Worm (Caenorhabditis elegans) whole organism, L2 larva: ENCODE results near the gene T19H12.6.

Experiments used
- C34F6.9 ChIP-seq: fragments of 150-350 bp; optimal IDR thresholded peaks from 2 replicates; lab custom pipeline; 2014; ENCODE audit warnings: missing biosample characterization, missing genetic modification characterization
- F13H6.1 ChIP-seq: sonication (generic microtip); optimal IDR thresholded peaks from 2 replicates; lab custom pipeline; 2016; ENCODE audit warnings: missing genetic modification characterization, missing compliant biosample characterization
- R02D3.7 ChIP-seq: fragments of 150-350 bp; optimal IDR thresholded peaks from 2 replicates; lab custom pipeline; 2014; ENCODE audit warnings: missing biosample characterization, missing genetic modification characterization
- Y55F3AM.14 ChIP-seq: fragments of 200-800 bp; sonication (Bioruptor generic); optimal IDR thresholded peaks from 2 replicates; lab custom pipeline; 2018; ENCODE audit warnings: mild to moderate bottlenecking, missing genetic modification characterization, missing compliant biosample characterization
- ZK546.5 ChIP-seq: sonication (generic microtip); optimal IDR thresholded peaks from 2 replicates; lab custom pipeline; 2017; ENCODE audit warnings: missing biosample characterization, missing genetic modification characterization
- alr-1 ChIP-seq: fragments of 150-350 bp; optimal IDR thresholded peaks from 2 replicates; lab custom pipeline; 2014; ENCODE audit warnings: missing biosample characterization, missing genetic modification characterization
- aly-2 ChIP-seq: fragments of 150-350 bp; optimal IDR thresholded peaks from 2 replicates; lab custom pipeline; 2014; ENCODE audit warnings: missing biosample characterization, missing genetic modification characterization
- ama-1 ChIP-seq: fragments of 150-350 bp; optimal IDR thresholded peaks from 2 replicates; lab custom pipeline; 2018; ENCODE audit warnings: inconsistent platforms
- blmp-1 ChIP-seq: sonication (generic microtip); optimal IDR thresholded peaks from 2 replicates; lab custom pipeline; 2017; ENCODE audit warnings: missing genetic modification characterization, mild to moderate bottlenecking, missing compliant biosample characterization, antibody characterized with exemption, moderate library complexity; ENCODE audit not compliant: insufficient read depth
- ceh-16 ChIP-seq: fragments of 150-350 bp; optimal IDR thresholded peaks from 2 replicates; lab custom pipeline; 2014; ENCODE audit warnings: missing biosample characterization, missing genetic modification characterization
- ceh-82 ChIP-seq: fragments of 150-350 bp; optimal IDR thresholded peaks from 2 replicates; lab custom pipeline; 2014; ENCODE audit warnings: missing biosample characterization, missing genetic modification characterization
- crh-2 ChIP-seq: sonication (generic microtip); optimal IDR thresholded peaks from 2 replicates; lab custom pipeline; 2017; ENCODE audit warnings: missing biosample characterization, missing genetic modification characterization
- dmd-4 ChIP-seq: sonication (generic microtip); optimal IDR thresholded peaks from 2 replicates; lab custom pipeline; 2017; ENCODE audit warnings: missing biosample characterization, missing genetic modification characterization
- egl-27 ChIP-seq: sonication (generic microtip); optimal IDR thresholded peaks from 3 replicates; lab custom pipeline; 2017; ENCODE audit warnings: missing biosample characterization, missing genetic modification reagents, missing genetic modification characterization
- elt-1 ChIP-seq: fragments of 150-350 bp; optimal IDR thresholded peaks from 2 replicates; lab custom pipeline; 2014; ENCODE audit warnings: missing biosample characterization, missing genetic modification characterization
- elt-3 ChIP-seq: sonication (generic microtip); optimal IDR thresholded peaks from 2 replicates; lab custom pipeline; 2017; ENCODE audit warnings: missing biosample characterization, missing genetic modification characterization
- fos-1 ChIP-seq: fragments of 150-350 bp; optimal IDR thresholded peaks from 2 replicates; lab custom pipeline; 2014; ENCODE audit warnings: missing biosample characterization, missing genetic modification characterization
- gmeb-1 ChIP-seq: fragments of 150-350 bp; optimal IDR thresholded peaks from 2 replicates; lab custom pipeline; 2014; ENCODE audit warnings: missing biosample characterization, missing genetic modification characterization
- lin-11 ChIP-seq: fragments of 150-350 bp; sonication (generic microtip); optimal IDR thresholded peaks from 2 replicates; lab custom pipeline; 2014; ENCODE audit warnings: missing biosample characterization, missing genetic modification characterization, inconsistent platforms, mixed read lengths
- lin-13 ChIP-seq: fragments of 150-350 bp; optimal IDR thresholded peaks from 2 replicates; lab custom pipeline; 2014; ENCODE audit warnings: missing biosample characterization, missing genetic modification reagents, missing genetic modification characterization
- lin-39 ChIP-seq: fragments of 150-350 bp; optimal IDR thresholded peaks from 2 replicates; lab custom pipeline; 2014; ENCODE audit warnings: missing biosample characterization, missing genetic modification reagents, missing genetic modification characterization
- lsy-2 ChIP-seq, 2 experiments: fragments of 150-350 bp in 1 of 2; sonication (generic microtip) in 1 of 2; optimal IDR thresholded peaks; 2 replicates each; lab custom pipeline; 2014 to 2017; ENCODE audit warnings: missing biosample characterization in 2 of 2, missing genetic modification characterization in 2 of 2
- mab-5 ChIP-seq: fragments of 150-350 bp; optimal IDR thresholded peaks from 2 replicates; lab custom pipeline; 2014; ENCODE audit warnings: missing biosample characterization, missing genetic modification characterization
- mbf-1 ChIP-seq: sonication (generic microtip); optimal IDR thresholded peaks from 2 replicates; lab custom pipeline; 2017; ENCODE audit warnings: missing biosample characterization, missing genetic modification characterization
- mdl-1 ChIP-seq, 2 experiments: fragments of 150-350 bp in 1 of 2; sonication (generic microtip) in 1 of 2; optimal IDR thresholded peaks; 2 replicates each; lab custom pipeline; 2017; ENCODE audit warnings: missing biosample characterization in 2 of 2, missing genetic modification characterization in 2 of 2
- nhr-10 ChIP-seq: sonication (generic microtip); optimal IDR thresholded peaks from 2 replicates; lab custom pipeline; 2017; ENCODE audit warnings: missing biosample characterization, missing genetic modification characterization
- nhr-11 ChIP-seq: fragments of 150-350 bp; optimal IDR thresholded peaks from 2 replicates; lab custom pipeline; 2014; ENCODE audit warnings: missing biosample characterization, missing genetic modification characterization
- nhr-12 ChIP-seq: fragments of 150-350 bp; optimal IDR thresholded peaks from 2 replicates; lab custom pipeline; 2014; ENCODE audit warnings: missing biosample characterization, missing genetic modification characterization
- nhr-129 ChIP-seq: fragments of 150-350 bp; optimal IDR thresholded peaks from 2 replicates; lab custom pipeline; 2014; ENCODE audit warnings: missing biosample characterization, missing genetic modification characterization
- nhr-21 ChIP-seq: fragments of 150-350 bp; optimal IDR thresholded peaks from 2 replicates; lab custom pipeline; 2014; ENCODE audit warnings: missing biosample characterization, missing genetic modification characterization
- nhr-23 ChIP-seq: fragments of 150-350 bp; optimal IDR thresholded peaks from 2 replicates; lab custom pipeline; 2014; ENCODE audit warnings: missing biosample characterization, missing genetic modification reagents, missing genetic modification characterization
- nhr-237 ChIP-seq: fragments of 150-350 bp; optimal IDR thresholded peaks from 2 replicates; lab custom pipeline; 2014; ENCODE audit warnings: missing biosample characterization, missing genetic modification characterization
- nhr-25 ChIP-seq: fragments of 150-350 bp; sonication (generic microtip); optimal IDR thresholded peaks from 3 replicates; lab custom pipeline; 2014; ENCODE audit warnings: missing biosample characterization, missing genetic modification characterization
- nhr-6 ChIP-seq: fragments of 150-350 bp; optimal IDR thresholded peaks from 2 replicates; lab custom pipeline; 2014; ENCODE audit warnings: missing biosample characterization, missing genetic modification characterization
- nhr-77 ChIP-seq: fragments of 150-350 bp; optimal IDR thresholded peaks from 2 replicates; lab custom pipeline; 2014; ENCODE audit warnings: missing biosample characterization, missing genetic modification characterization
- peb-1 ChIP-seq: fragments of 150-350 bp; optimal IDR thresholded peaks from 2 replicates; lab custom pipeline; 2014; ENCODE audit warnings: missing biosample characterization, missing genetic modification characterization
- sem-4 ChIP-seq: fragments of 150-350 bp; optimal IDR thresholded peaks from 2 replicates; lab custom pipeline; 2014; ENCODE audit warnings: missing biosample characterization, missing genetic modification reagents, missing genetic modification characterization
- skn-1 ChIP-seq: sonication (generic microtip); optimal IDR thresholded peaks from 2 replicates; lab custom pipeline; 2017; ENCODE audit warnings: missing biosample characterization, missing genetic modification characterization
- sma-3 ChIP-seq: sonication (generic microtip); optimal IDR thresholded peaks from 2 replicates; lab custom pipeline; 2016; ENCODE audit warnings: missing genetic modification reagents, missing genetic modification characterization, missing compliant biosample characterization
- sma-9 ChIP-seq, 2 experiments: fragments of 150-350 bp in 1 of 2; sonication (generic microtip) in 1 of 2; optimal IDR thresholded peaks; 2 replicates each; lab custom pipeline; 2014 to 2016; ENCODE audit warnings: missing genetic modification characterization in 2 of 2, mild to moderate bottlenecking in 1 of 2, missing biosample characterization in 1 of 2, missing compliant biosample characterization in 1 of 2, missing genetic modification reagents in 1 of 2, moderate library complexity in 1 of 2
- snpc-4 ChIP-seq: fragments of 150-350 bp; optimal IDR thresholded peaks from 2 replicates; lab custom pipeline; 2014; ENCODE audit warnings: missing biosample characterization, missing genetic modification characterization
- unc-39 ChIP-seq: fragments of 150-350 bp; optimal IDR thresholded peaks from 2 replicates; lab custom pipeline; 2014; ENCODE audit warnings: missing biosample characterization, missing genetic modification characterization
- unc-55 ChIP-seq: fragments of 150-350 bp; sonication (generic microtip); optimal IDR thresholded peaks from 3 replicates; lab custom pipeline; 2014; ENCODE audit warnings: missing biosample characterization, missing genetic modification reagents, missing genetic modification characterization
- unc-62 ChIP-seq: fragments of 150-350 bp; optimal IDR thresholded peaks from 2 replicates; lab custom pipeline; 2014; ENCODE audit warnings: missing biosample characterization, missing genetic modification reagents, missing genetic modification characterization
- zag-1 ChIP-seq: fragments of 150-350 bp; optimal IDR thresholded peaks from 2 replicates; lab custom pipeline; 2014; ENCODE audit warnings: missing biosample characterization, missing genetic modification characterization
- ztf-1 ChIP-seq: fragments of 200-800 bp; sonication (Bioruptor generic); conservative IDR thresholded peaks from 2 replicates; pipeline ENCODE4 v1.3.6; 2022; ENCODE audit warnings: missing genetic modification characterization, missing compliant biosample characterization
- ztf-11 ChIP-seq: sonication (generic microtip); optimal IDR thresholded peaks from 2 replicates; lab custom pipeline; 2017; ENCODE audit warnings: missing biosample characterization, missing genetic modification characterization
- ztf-4 ChIP-seq: fragments of 150-350 bp; optimal IDR thresholded peaks from 2 replicates; lab custom pipeline; 2014; ENCODE audit warnings: missing biosample characterization, missing genetic modification characterization

Gene T19H12.6

ce11 chrV:4834277-4834676, 43.2 kb downstream of the T19H12.6 start, which contains the start of gene C37H5.14:
C37H5.14 (minus strand) TSS chrV:4834377.
- TF ChIP-seq ZK546.5 (tag; lab: Kevin White, UChicago): no peak
- no peak for TF ChIP-seq nhr-77 (tag; lab: Kevin White, UChicago)
- no peak for TF ChIP-seq nhr-12 (tag; lab: Kevin White, UChicago)

DNA sequence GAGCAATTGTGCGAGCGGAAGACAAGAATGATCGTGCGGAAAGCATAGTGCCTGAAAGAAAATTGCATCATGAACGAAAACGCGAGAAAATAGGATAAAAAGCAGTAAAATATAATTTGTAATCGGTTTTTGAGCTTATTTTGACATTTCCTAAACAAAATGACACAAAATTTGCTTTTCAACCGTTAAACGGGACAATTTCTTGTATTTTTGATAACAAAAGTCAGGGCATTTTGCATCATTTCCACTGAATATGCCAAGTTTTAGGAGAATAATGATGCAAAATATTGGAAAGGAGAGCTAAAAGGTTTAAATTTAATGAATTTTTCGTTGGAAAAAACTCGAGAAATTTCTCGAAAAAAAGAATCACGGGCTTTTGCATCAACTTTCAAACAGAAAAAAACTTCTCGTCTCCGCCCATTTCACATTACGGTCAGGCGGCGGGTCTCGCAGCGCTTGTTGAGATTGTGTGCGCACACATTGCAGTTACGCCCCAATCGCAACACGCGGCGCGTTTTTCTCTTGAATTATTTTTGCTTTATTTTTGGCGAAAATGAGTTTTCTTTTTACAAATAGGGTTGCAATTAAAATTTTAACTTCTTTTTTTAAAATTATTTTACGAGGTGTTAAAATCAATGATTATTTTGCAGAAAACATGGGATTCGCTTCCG, 50.6 kb downstream of the T19H12.6 start, which contains the start of the genes hsp-6 and C37H5.5:
Gene hsp-6 (minus strand): TSS at position 51 of the 671 bp plus-strand sequence.
Gene C37H5.5 (plus strand): TSS at position 651 of the 671 bp plus-strand sequence.
- TF ChIP-seq ztf-11 (tag; lab: Kevin White, UChicago) (no peak), nhr-25 (tag; lab: Kevin White, UChicago) (peak; percentile 68), nhr-12 (tag; lab: Kevin White, UChicago) (no peak), mdl-1 (tag; optimal IDR thresholded peaks at IDR 0.05; lab: Kevin White, UChicago) (peak in 1 of 2 experiments; percentile 10), ztf-4 (tag; lab: Kevin White, UChicago) (peak; percentile 75), ZK546.5 (tag; lab: Kevin White, UChicago) (no peak), peb-1 (tag; lab: Kevin White, UChicago) (no peak), Y55F3AM.14 (GFP tag; lab: Kevin White, UChicago) (peak; percentile 59), unc-39 (tag; lab: Kevin White, UChicago) (no peak), nhr-237 (tag; lab: Kevin White, UChicago) (no peak), mab-5 (tag; lab: Kevin White, UChicago) (peak; percentile 39), lin-11 (tag; lab: Kevin White, UChicago) (peak; percentile 89), ceh-82 (tag; lab: Kevin White, UChicago) (peak; percentile 76), skn-1 (no peak), nhr-10 (no peak), snpc-4 (tag; lab: Kevin White, UChicago) (peak; percentile 39), F13H6.1 (tag; lab: Kevin White, UChicago) (peak; percentile 82), ceh-16 (tag; lab: Kevin White, UChicago) (peak; percentile 61), nhr-21 (peak; percentile 49), nhr-11 (tag; lab: Kevin White, UChicago) (no peak), alr-1 (tag; lab: Kevin White, UChicago) (no peak), sma-9 (GFP tag; optimal IDR thresholded peaks at IDR 0.05; lab: Kevin White, UChicago) (peak; percentile 82), sma-9 (tag; optimal IDR thresholded peaks at IDR 0.05; lab: Kevin White, UChicago) (no peak), blmp-1 (peak; percentile 36), nhr-6 (tag; lab: Kevin White, UChicago) (no peak), elt-1 (no peak), unc-55 (peak; percentile 96), C34F6.9 (tag; lab: Kevin White, UChicago) (peak; percentile 70), ztf-1 (no peak), elt-3 (tag; lab: Kevin White, UChicago) (no peak), sma-3 (GFP tag; lab: Kevin White, UChicago) (peak; percentile 84), mbf-1 (tag; lab: Kevin White, UChicago) (no peak), gmeb-1 (tag; lab: Kevin White, UChicago) (peak; percentile 79), ama-1 (peak; percentile 31), lin-13 (peak; percentile 80), sem-4 (tag; lab: Kevin White, UChicago) (no peak), R02D3.7 (tag; lab: Kevin White, UChicago) (no peak), lin-39 (tag; lab: Kevin White, UChicago) (no peak), unc-62 (GFP tag; lab: Kevin White, UChicago) (no peak), aly-2 (tag; lab: Kevin White, UChicago) (no peak), dmd-4 (tag; lab: Kevin White, UChicago) (no peak), nhr-129 (tag; lab: Kevin White, UChicago) (peak; percentile 78), egl-27 (tag; lab: Kevin White, UChicago) (no peak), crh-2 (tag; lab: Kevin White, UChicago) (peak; percentile 88), nhr-77 (tag; lab: Kevin White, UChicago) (no peak), lsy-2 (tag; optimal IDR thresholded peaks at IDR 0.05; lab: Kevin White, UChicago) (peak; percentile 42 to 92), fos-1 (tag; lab: Kevin White, UChicago) (peak; percentile 70), nhr-23 (tag; lab: Kevin White, UChicago) (no peak), zag-1 (tag; lab: Kevin White, UChicago) (peak; percentile 49)
